Worm (Caenorhabditis elegans) whole organism, L2 larva: Measurements from ENCODE around the gene Y37D8A.2.

Experiments
- C34F6.9 ChIP-seq: fragments of 150-350 bp; optimal IDR thresholded peaks from 2 replicates; lab custom pipeline; 2014; ENCODE audit warnings: missing biosample characterization, missing genetic modification characterization
- ZK546.5 ChIP-seq: sonication (generic microtip); optimal IDR thresholded peaks from 2 replicates; lab custom pipeline; 2017; ENCODE audit warnings: missing biosample characterization, missing genetic modification characterization
- dmd-4 ChIP-seq: sonication (generic microtip); optimal IDR thresholded peaks from 2 replicates; lab custom pipeline; 2017; ENCODE audit warnings: missing biosample characterization, missing genetic modification characterization
- egl-27 ChIP-seq: sonication (generic microtip); optimal IDR thresholded peaks from 3 replicates; lab custom pipeline; 2017; ENCODE audit warnings: missing biosample characterization, missing genetic modification reagents, missing genetic modification characterization
- elt-1 ChIP-seq: fragments of 150-350 bp; optimal IDR thresholded peaks from 2 replicates; lab custom pipeline; 2014; ENCODE audit warnings: missing biosample characterization, missing genetic modification characterization
- elt-3 ChIP-seq: sonication (generic microtip); optimal IDR thresholded peaks from 2 replicates; lab custom pipeline; 2017; ENCODE audit warnings: missing biosample characterization, missing genetic modification characterization
- nhr-11 ChIP-seq: fragments of 150-350 bp; optimal IDR thresholded peaks from 2 replicates; lab custom pipeline; 2014; ENCODE audit warnings: missing biosample characterization, missing genetic modification characterization
- nhr-129 ChIP-seq: fragments of 150-350 bp; optimal IDR thresholded peaks from 2 replicates; lab custom pipeline; 2014; ENCODE audit warnings: missing biosample characterization, missing genetic modification characterization
- nhr-21 ChIP-seq: fragments of 150-350 bp; optimal IDR thresholded peaks from 2 replicates; lab custom pipeline; 2014; ENCODE audit warnings: missing biosample characterization, missing genetic modification characterization
- nhr-6 ChIP-seq: fragments of 150-350 bp; optimal IDR thresholded peaks from 2 replicates; lab custom pipeline; 2014; ENCODE audit warnings: missing biosample characterization, missing genetic modification characterization
- nhr-77 ChIP-seq: fragments of 150-350 bp; optimal IDR thresholded peaks from 2 replicates; lab custom pipeline; 2014; ENCODE audit warnings: missing biosample characterization, missing genetic modification characterization
- sma-3 ChIP-seq: sonication (generic microtip); optimal IDR thresholded peaks from 2 replicates; lab custom pipeline; 2016; ENCODE audit warnings: missing genetic modification reagents, missing genetic modification characterization, missing compliant biosample characterization
- unc-39 ChIP-seq: fragments of 150-350 bp; optimal IDR thresholded peaks from 2 replicates; lab custom pipeline; 2014; ENCODE audit warnings: missing biosample characterization, missing genetic modification characterization

The Y37D8A.2 gene

ce11 chrIII:12874606-12875066, 54.6 kb downstream of the Y37D8A.2 start, which contains the start of the genes mrg-1 and spcs-2 (continued):
- TF ChIP-seq nhr-129 (tag; lab: Kevin White, UChicago) (peak; percentile 87), nhr-21 (tag; lab: Kevin White, UChicago) (peak; percentile 82), nhr-6 (tag; lab: Kevin White, UChicago) (peak; percentile 61), dmd-4 (no peak), nhr-11 (tag; lab: Kevin White, UChicago) (no peak), egl-27 (tag; lab: Kevin White, UChicago) (peak; percentile 62), elt-3 (tag; lab: Kevin White, UChicago) (no peak), unc-39 (tag; lab: Kevin White, UChicago) (no peak), sma-3 (GFP tag; lab: Kevin White, UChicago) (peak; percentile 93), ZK546.5 (tag; lab: Kevin White, UChicago) (peak; percentile 50), elt-1 (tag; lab: Kevin White, UChicago) (no peak), nhr-77 (tag; lab: Kevin White, UChicago) (peak; percentile 23), C34F6.9 (peak; percentile 91)
- TF ChIP-seq, all 48 proteins: peak for 30
